Worm (Caenorhabditis elegans): ENCODE measurements around the gene atln-1.
"Not testable (repeated sequence)": the region's sequence is repeated elsewhere in the genome, so short reads cannot be mapped to it uniquely, and the experiment has no call there.

atln-1 gene

DNA sequence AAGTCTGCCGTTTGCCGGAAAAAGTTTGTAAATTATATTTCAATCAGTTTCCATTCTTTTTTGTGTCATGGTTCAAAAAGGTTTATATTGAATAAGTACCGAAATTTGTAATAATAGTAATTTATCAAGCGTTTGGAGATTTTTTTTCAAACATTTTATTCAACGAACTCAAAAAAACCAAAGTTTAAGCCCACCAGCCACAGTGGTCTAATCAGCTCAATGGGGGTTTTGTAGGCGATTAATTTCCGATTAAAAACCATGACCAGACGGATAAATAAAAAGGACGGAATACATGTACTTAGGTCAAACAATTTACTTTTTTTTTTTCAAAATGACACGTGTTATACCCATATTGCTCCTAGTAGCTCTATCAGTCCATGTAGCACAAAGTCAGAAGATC is 10.9 kb downstream of the atln-1 start, which contains the start of gene Y54G2A.10:
TSS of gene Y54G2A.10 (plus strand) at position 301 of the 400 bp plus-strand sequence.
- no peak for TF ChIP-seq ces-1 (GFP tag; optimal IDR thresholded peaks at IDR 0.05)
- TF ChIP-seq snu-23 (GFP tag; optimal IDR thresholded peaks at IDR 0.05) = peak; percentile 4

DNA sequence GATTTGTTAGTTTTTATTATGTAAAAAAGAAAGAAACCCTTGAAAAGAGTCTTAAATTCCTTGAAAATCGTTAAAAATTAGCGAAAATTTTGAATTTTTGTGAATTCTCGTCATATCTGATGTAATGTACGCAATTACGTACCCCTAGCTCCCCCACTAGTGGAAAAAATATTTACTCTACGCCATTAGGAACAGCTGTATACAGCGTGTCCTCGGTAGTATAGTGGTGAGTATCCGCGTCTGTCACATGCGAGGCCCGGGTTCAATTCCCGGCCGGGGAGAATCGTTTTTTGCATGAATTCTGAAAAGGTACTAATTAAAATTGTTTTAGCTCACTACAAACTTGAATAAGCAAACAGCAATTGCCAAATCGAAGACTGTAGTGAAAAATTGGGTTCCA is 11.4 kb downstream of the atln-1 start:
- no peak for TF ChIP-seq efl-1 (optimal IDR thresholded peaks at IDR 0.05)
- peak in 1 of 2 experiments; percentile 41 for TF ChIP-seq efl-1 (GFP tag; optimal IDR thresholded peaks at IDR 0.05 in 1 of 2)
- no peak for TF ChIP-seq nhr-20 (tag; optimal IDR thresholded peaks at IDR 0.05)

DNA sequence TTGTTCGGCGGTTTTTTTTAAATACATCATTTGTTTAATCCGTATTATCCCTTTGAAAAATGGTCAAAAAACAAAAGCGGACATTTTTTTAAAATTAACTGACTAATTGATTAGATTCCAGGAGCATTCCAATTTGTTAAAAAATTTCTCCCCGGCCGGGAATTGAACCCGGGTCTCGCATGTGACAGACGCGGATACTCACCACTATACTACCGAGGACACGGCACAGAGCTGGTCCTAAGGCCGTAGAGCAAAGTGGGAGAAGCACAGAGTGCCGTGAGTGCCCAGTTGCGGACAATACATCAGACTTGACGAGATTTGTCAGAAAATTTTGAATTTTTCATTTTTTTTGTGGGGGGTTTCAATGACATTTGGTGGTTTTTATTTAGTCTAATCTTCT is 12.5 kb downstream of the atln-1 start:
- TF ChIP-seq zag-1 (tag; optimal IDR thresholded peaks at IDR 0.05) = no peak
- peak; percentile 4 for TF ChIP-seq hpl-2 (GFP tag; optimal IDR thresholded peaks at IDR 0.05)
- peak in 1 of 2 experiments; percentile 48 for TF ChIP-seq efl-1 (optimal IDR thresholded peaks at IDR 0.05)
- TF ChIP-seq efl-1 (GFP tag; optimal IDR thresholded peaks at IDR 0.05 in 1 of 2) = peak in 1 of 2 experiments; percentile 3
- TF ChIP-seq nhr-71 (tag; optimal IDR thresholded peaks at IDR 0.05) = peak; percentile 6
- TF ChIP-seq rnt-1 (tag; optimal IDR thresholded peaks at IDR 0.05) = peak; percentile 9
- TF ChIP-seq lin-13 (GFP tag; optimal IDR thresholded peaks at IDR 0.05) = no peak

ce11 chrIV:2801558-2801957 is 13.1 kb downstream of the atln-1 start, which contains the start of gene Y54G2A.44:
Gene Y54G2A.44, plus strand, starts transcription at chrIV:2801858.
- TF ChIP-seq lir-3 (tag; optimal IDR thresholded peaks at IDR 0.05; ENCODE audit: poor library complexity); mdl-1 (tag; optimal IDR thresholded peaks at IDR 0.05); ceh-8 (GFP tag; optimal IDR thresholded peaks at IDR 0.05): not testable (repeated sequence)

- no peak for TF ChIP-seq vab-15 (tag; optimal IDR thresholded peaks at IDR 0.05)
- no peak for TF ChIP-seq lin-14 (GFP tag; optimal IDR thresholded peaks at IDR 0.05)
- no peak for TF ChIP-seq efl-1 (optimal IDR thresholded peaks at IDR 0.05)
- peak in 1 of 2 experiments; percentile 85 for TF ChIP-seq efl-1 (GFP tag; optimal IDR thresholded peaks at IDR 0.05 in 1 of 2)
These were observed 13.7 kb downstream of the atln-1 start for ce11 chrIV:2802193-2802592.

DNA sequence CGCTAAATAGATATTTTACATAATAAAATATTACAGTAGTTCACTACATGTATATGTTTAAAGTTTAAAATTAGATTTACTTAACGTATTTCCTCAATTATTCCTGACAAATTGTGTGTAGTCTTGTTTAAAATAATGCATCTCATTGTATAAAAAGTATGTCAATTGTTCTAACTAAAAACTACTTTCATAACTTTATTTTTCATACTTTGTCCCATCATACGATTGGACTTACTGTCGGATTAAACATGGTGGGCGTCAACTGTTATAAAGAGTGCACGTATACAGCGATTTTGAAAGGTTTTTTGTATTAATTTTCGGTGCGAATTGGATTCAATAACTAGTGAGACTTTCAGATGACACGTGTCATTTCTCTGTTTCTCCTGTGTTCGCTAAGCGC is 15.2 kb downstream of the atln-1 start, which contains the start of gene Y54G2A.32:
TSS of gene Y54G2A.32 (plus strand) at position 301 of the 400 bp plus-strand sequence.
- TF ChIP-seq dsc-1 (tag; optimal IDR thresholded peaks at IDR 0.05) (no peak), skn-1 (tag; optimal IDR thresholded peaks at IDR 0.05) (no peak), zip-4 (GFP tag; optimal IDR thresholded peaks at IDR 0.05) (no peak), elt-3 (tag; optimal IDR thresholded peaks at IDR 0.05) (no peak), irx-1 (tag; optimal IDR thresholded peaks at IDR 0.05) (no peak), sox-4 (tag; optimal IDR thresholded peaks at IDR 0.05) (no peak), F16B12.6 (tag; optimal IDR thresholded peaks at IDR 0.05) (no peak)

DNA sequence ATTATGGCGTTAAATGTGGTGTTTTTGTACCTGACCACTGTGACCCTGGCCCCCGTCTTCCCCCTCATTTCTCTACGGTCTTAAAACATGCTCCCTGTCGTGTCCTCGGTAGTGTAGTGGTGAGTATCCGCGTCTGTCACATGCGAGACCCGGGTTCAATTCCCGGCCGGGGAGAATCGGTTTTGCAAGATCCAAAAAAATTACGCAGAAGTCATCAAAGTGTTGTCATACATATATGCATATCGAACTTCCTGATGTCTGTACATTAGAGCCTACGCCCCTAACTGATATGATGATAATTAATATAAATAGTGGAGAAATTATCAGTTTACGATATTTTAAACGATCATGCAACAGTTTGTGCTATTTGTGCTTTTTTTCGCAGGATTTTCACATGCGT is 17.0 kb downstream of the atln-1 start, which contains the start of gene Y54G2A.45:
TSS of gene Y54G2A.45 (plus strand) at position 333 of the 400 bp plus-strand sequence.
- no peak for TF ChIP-seq efl-3 (GFP tag; optimal IDR thresholded peaks at IDR 0.05)
- TF ChIP-seq lin-13 (GFP tag; optimal IDR thresholded peaks at IDR 0.05) = no peak
- no peak for TF ChIP-seq unc-62 (GFP tag; optimal IDR thresholded peaks at IDR 0.05)
- no peak for TF ChIP-seq jun-1 (tag; optimal IDR thresholded peaks at IDR 0.05)
- TF ChIP-seq snu-23 (GFP tag; optimal IDR thresholded peaks at IDR 0.05) = peak; percentile 36
- TF ChIP-seq ceh-90 (tag; optimal IDR thresholded peaks at IDR 0.05) = no peak
- no peak for TF ChIP-seq mep-1 (tag; optimal IDR thresholded peaks at IDR 0.05)
- no peak for TF ChIP-seq nhr-85 (tag)
- TF ChIP-seq Y116A8C.19 (tag; optimal IDR thresholded peaks at IDR 0.05; ENCODE audit: borderline replicate concordance) = no peak
- no peak for TF ChIP-seq grh-1 (GFP tag; IDR thresholded peaks at IDR 0.05)
- peak; percentile 60 for TF ChIP-seq rnt-1 (tag; optimal IDR thresholded peaks at IDR 0.05)
- no peak for TF ChIP-seq pax-3 (tag; optimal IDR thresholded peaks at IDR 0.05)
- TF ChIP-seq hpl-2 (GFP tag; optimal IDR thresholded peaks at IDR 0.05) = peak; percentile 1
- TF ChIP-seq ceh-8 (GFP tag; optimal IDR thresholded peaks at IDR 0.05) = no peak
- no peak for TF ChIP-seq unc-98 (GFP tag; IDR thresholded peaks at IDR 0.05)
- no peak for TF ChIP-seq lir-3 (tag; optimal IDR thresholded peaks at IDR 0.05; ENCODE audit: poor library complexity)
- TF ChIP-seq lin-35 (GFP tag; optimal IDR thresholded peaks at IDR 0.05) = peak in 1 of 2 experiments; percentile 55
- peak in 1 of 2 experiments; percentile 28 for TF ChIP-seq mdl-1 (tag; optimal IDR thresholded peaks at IDR 0.05)
- TF ChIP-seq skn-1 (tag; optimal IDR thresholded peaks at IDR 0.05) = no peak
- peak in 1 of 2 experiments; percentile 32 for TF ChIP-seq efl-1 (optimal IDR thresholded peaks at IDR 0.05)
- no peak for TF ChIP-seq efl-1 (GFP tag; optimal IDR thresholded peaks at IDR 0.05 in 1 of 2)
- peak; percentile 18 for TF ChIP-seq dsc-1 (tag; optimal IDR thresholded peaks at IDR 0.05)
- TF ChIP-seq sox-4 (tag; optimal IDR thresholded peaks at IDR 0.05) = no peak
- no peak for TF ChIP-seq tlp-1 (tag; optimal IDR thresholded peaks at IDR 0.05)
- TF ChIP-seq unc-30 (tag; optimal IDR thresholded peaks at IDR 0.05) = no peak
- TF ChIP-seq xbp-1 (tag; optimal IDR thresholded peaks at IDR 0.05) = peak; percentile 0
- TF ChIP-seq mab-9 (GFP tag; IDR thresholded peaks at IDR 0.05) = no peak
- TF ChIP-seq pag-3 (tag; optimal IDR thresholded peaks at IDR 0.05; ENCODE audit: borderline replicate concordance, insufficient read depth) = no peak

All from whole organism, L1 larva.